Worm (Caenorhabditis elegans) whole organism, early embryonic: ENCODE measurements around the gene C27B7.5.

ENCODE experiments used
- B0310.2 ChIP-seq: sonication (generic microtip); optimal IDR thresholded peaks from 2 replicates; lab custom pipeline; 2016; ENCODE audit warnings: mild to moderate bottlenecking, missing genetic modification characterization, missing compliant biosample characterization
- ama-1 ChIP-seq: fragments of 150-350 bp; optimal IDR thresholded peaks from 2 replicates; lab custom pipeline; 2014
- ceh-13 ChIP-seq: fragments of 200-800 bp; sonication (Bioruptor generic); optimal IDR thresholded peaks from 2 replicates; lab custom pipeline; 2018; ENCODE audit warnings: mild to moderate bottlenecking, missing genetic modification characterization, missing compliant biosample characterization
- ceh-36 ChIP-seq: sonication (generic microtip); optimal IDR thresholded peaks from 2 replicates; lab custom pipeline; 2016; ENCODE audit warnings: missing genetic modification characterization, inconsistent platforms, missing compliant biosample characterization
- flt-1 ChIP-seq: fragments of 200-800 bp; sonication (Bioruptor generic); IDR thresholded peaks from 2 replicates; pipeline ENCODE4 v1.3.6; 2022; ENCODE audit warnings: missing genetic modification characterization, missing compliant biosample characterization
- hmg-4 ChIP-seq: fragments of 200-800 bp; sonication (Bioruptor generic); optimal IDR thresholded peaks from 2 replicates; lab custom pipeline; 2018; ENCODE audit warnings: mild to moderate bottlenecking, missing genetic modification characterization, missing compliant biosample characterization
- pes-1 ChIP-seq: fragments of 200-800 bp; sonication (Bioruptor generic); IDR thresholded peaks from 2 replicates; pipeline ENCODE4 v1.3.6; 2022; ENCODE audit warnings: missing genetic modification reagents, missing genetic modification characterization, missing compliant biosample characterization
- sea-1 ChIP-seq: fragments of 200-800 bp; sonication (Bioruptor generic); conservative IDR thresholded peaks from 2 replicates; pipeline ENCODE4 v1.3.6; 2022; ENCODE audit warnings: missing genetic modification characterization, missing compliant biosample characterization
- tbx-11 ChIP-seq: fragments of 200-800 bp; sonication (Bioruptor generic); IDR thresholded peaks from 2 replicates; pipeline ENCODE4 v1.3.6; 2022; ENCODE audit warnings: missing genetic modification characterization, missing compliant biosample characterization
- tbx-37 ChIP-seq: fragments of 200-800 bp; sonication (Bioruptor generic); conservative IDR thresholded peaks from 2 replicates; pipeline ENCODE4 v1.3.6; 2022; ENCODE audit warnings: missing genetic modification reagents, missing genetic modification characterization, missing compliant biosample characterization
- tra-4 ChIP-seq: sonication (generic microtip); optimal IDR thresholded peaks from 2 replicates; lab custom pipeline; 2017; ENCODE audit warnings: missing genetic modification characterization, missing compliant biosample characterization

DNA sequence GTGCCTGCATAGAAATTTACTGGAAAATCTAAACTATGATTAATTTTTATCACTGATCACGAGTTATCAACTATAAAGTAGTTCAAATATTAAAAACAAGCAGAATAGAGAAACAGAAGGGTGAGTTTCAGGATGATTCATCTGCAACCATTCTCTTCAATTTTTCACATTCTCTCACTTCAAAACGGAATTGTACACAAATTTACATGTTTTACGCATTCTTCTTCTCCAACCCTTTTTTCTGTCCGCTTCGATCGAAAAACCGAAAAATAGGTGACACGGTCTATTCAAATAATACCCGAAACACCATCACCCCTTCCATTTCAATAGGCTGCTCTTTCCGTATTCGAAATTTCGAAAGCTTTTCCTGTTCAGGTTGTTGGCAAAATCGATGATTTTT, 32.1 kb downstream of the C27B7.5 start, which contains the start of gene D1046.4:
- TF ChIP-seq ama-1 (lab: Kevin White, UChicago): no peak
- no peak for TF ChIP-seq sea-1 (GFP tag; lab: Robert Waterston, UW)
- no peak for TF ChIP-seq flt-1 (GFP tag; lab: Robert Waterston, UW)
- no peak for TF ChIP-seq pes-1 (GFP tag; lab: Robert Waterston, UW)
- no peak for TF ChIP-seq tra-4 (tag; lab: Kevin White, UChicago)
- no peak for TF ChIP-seq tbx-11 (GFP tag; lab: Robert Waterston, UW)
- no peak for TF ChIP-seq ceh-36
- TF ChIP-seq tbx-37: no peak
- TF ChIP-seq ceh-13 (GFP tag; lab: Kevin White, UChicago): no peak
- TF ChIP-seq hmg-4 (GFP tag; lab: Kevin White, UChicago): no peak
- no peak for TF ChIP-seq B0310.2 (tag; lab: Kevin White, UChicago)
